Worm (Caenorhabditis elegans): ENCODE results near the gene vps-22.

ce11 chrIII:4947352-4947751, 14.9 kb downstream of the vps-22 start:
- TF ChIP-seq ztf-11 (tag; optimal IDR thresholded peaks at IDR 0.05): peak; percentile 83
- no peak for TF ChIP-seq elt-3 (tag; optimal IDR thresholded peaks at IDR 0.05)
- TF ChIP-seq nhr-237 (tag; optimal IDR thresholded peaks at IDR 0.05): no peak
- peak; percentile 71 for TF ChIP-seq ces-1 (GFP tag; optimal IDR thresholded peaks at IDR 0.05)
- TF ChIP-seq unc-62 (GFP tag; optimal IDR thresholded peaks at IDR 0.05): peak; percentile 71

Measured in whole organism, mixed stage, embryonic.